Worm (Caenorhabditis elegans) whole organism, L2 larva: ENCODE data around the gene C14A11.6.

Source experiments
- elt-1 ChIP-seq: fragments of 150-350 bp; optimal IDR thresholded peaks from 2 replicates; lab custom pipeline; 2014; ENCODE audit warnings: missing biosample characterization, missing genetic modification characterization
- fos-1 ChIP-seq: fragments of 150-350 bp; optimal IDR thresholded peaks from 2 replicates; lab custom pipeline; 2014; ENCODE audit warnings: missing biosample characterization, missing genetic modification characterization
- lin-11 ChIP-seq: fragments of 150-350 bp; sonication (generic microtip); optimal IDR thresholded peaks from 2 replicates; lab custom pipeline; 2014; ENCODE audit warnings: missing biosample characterization, missing genetic modification characterization, inconsistent platforms, mixed read lengths
- lin-13 ChIP-seq: fragments of 150-350 bp; optimal IDR thresholded peaks from 2 replicates; lab custom pipeline; 2014; ENCODE audit warnings: missing biosample characterization, missing genetic modification reagents, missing genetic modification characterization
- mab-5 ChIP-seq: fragments of 150-350 bp; optimal IDR thresholded peaks from 2 replicates; lab custom pipeline; 2014; ENCODE audit warnings: missing biosample characterization, missing genetic modification characterization
- nhr-237 ChIP-seq: fragments of 150-350 bp; optimal IDR thresholded peaks from 2 replicates; lab custom pipeline; 2014; ENCODE audit warnings: missing biosample characterization, missing genetic modification characterization
- nhr-77 ChIP-seq: fragments of 150-350 bp; optimal IDR thresholded peaks from 2 replicates; lab custom pipeline; 2014; ENCODE audit warnings: missing biosample characterization, missing genetic modification characterization
- skn-1 ChIP-seq: sonication (generic microtip); optimal IDR thresholded peaks from 2 replicates; lab custom pipeline; 2017; ENCODE audit warnings: missing biosample characterization, missing genetic modification characterization
- snpc-4 ChIP-seq: fragments of 150-350 bp; optimal IDR thresholded peaks from 2 replicates; lab custom pipeline; 2014; ENCODE audit warnings: missing biosample characterization, missing genetic modification characterization
- zag-1 ChIP-seq: fragments of 150-350 bp; optimal IDR thresholded peaks from 2 replicates; lab custom pipeline; 2014; ENCODE audit warnings: missing biosample characterization, missing genetic modification characterization
- ztf-11 ChIP-seq: sonication (generic microtip); optimal IDR thresholded peaks from 2 replicates; lab custom pipeline; 2017; ENCODE audit warnings: missing biosample characterization, missing genetic modification characterization
- ztf-4 ChIP-seq: fragments of 150-350 bp; optimal IDR thresholded peaks from 2 replicates; lab custom pipeline; 2014; ENCODE audit warnings: missing biosample characterization, missing genetic modification characterization

DNA sequence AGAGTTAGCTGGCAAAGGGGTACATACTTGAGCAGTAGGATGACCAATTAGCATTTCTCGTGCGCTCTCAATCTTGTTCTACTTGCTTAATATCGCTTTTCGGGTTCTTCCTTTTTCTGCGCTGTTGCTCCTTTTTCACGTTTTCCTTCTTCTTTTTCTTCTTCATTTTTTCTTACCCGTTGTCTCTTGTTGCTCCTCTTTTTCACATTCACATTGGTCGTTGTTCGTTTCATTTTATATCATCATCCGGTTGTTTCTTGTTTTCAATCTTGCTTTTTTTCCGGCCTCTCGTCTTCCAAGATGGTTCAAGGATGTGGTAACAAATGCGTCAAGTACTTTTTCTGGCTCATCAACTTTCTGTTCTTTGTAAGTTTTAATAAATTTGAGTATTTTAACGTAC, 6.2 kb upstream of the C14A11.6 start, which contains the start of gene tsp-6:
- no peak for TF ChIP-seq ztf-4 (tag; lab: Kevin White, UChicago)
- TF ChIP-seq fos-1 (tag; lab: Kevin White, UChicago): no peak
- no peak for TF ChIP-seq elt-1 (tag; lab: Kevin White, UChicago)
- no peak for TF ChIP-seq snpc-4 (tag; lab: Kevin White, UChicago)
- no peak for TF ChIP-seq nhr-237 (tag; lab: Kevin White, UChicago)
- TF ChIP-seq ztf-11 (tag; lab: Kevin White, UChicago): no peak
- no peak for TF ChIP-seq skn-1 (tag; lab: Kevin White, UChicago)
- TF ChIP-seq zag-1 (tag; lab: Kevin White, UChicago): no peak
- no peak for TF ChIP-seq lin-11
- TF ChIP-seq lin-13 (GFP tag; lab: Kevin White, UChicago): no peak
- TF ChIP-seq nhr-77: no peak
- no peak for TF ChIP-seq mab-5 (tag; lab: Kevin White, UChicago)
